Worm (Caenorhabditis elegans) whole organism, L3 larva: ENCODE data around the gene abu-10.

Source experiments
- ceh-16 ChIP-seq: sonication (generic microtip); optimal IDR thresholded peaks from 2 replicates; lab custom pipeline; 2017; ENCODE audit warnings: missing biosample characterization, missing genetic modification characterization
- fos-1 ChIP-seq: fragments of 150-350 bp; optimal IDR thresholded peaks from 2 replicates; lab custom pipeline; 2014; ENCODE audit warnings: missing biosample characterization, missing genetic modification characterization
- nfya-1 ChIP-seq: sonication (generic microtip); optimal IDR thresholded peaks from 2 replicates; lab custom pipeline; 2017; ENCODE audit warnings: missing genetic modification characterization, mild to moderate bottlenecking, missing compliant biosample characterization, antibody characterized with exemption, moderate library complexity; ENCODE audit not compliant: insufficient read depth
- nhr-11 ChIP-seq: fragments of 150-350 bp; optimal IDR thresholded peaks from 2 replicates; lab custom pipeline; 2014; ENCODE audit warnings: missing biosample characterization, missing genetic modification characterization
- nhr-237 ChIP-seq: fragments of 150-350 bp; optimal IDR thresholded peaks from 2 replicates; lab custom pipeline; 2014; ENCODE audit warnings: missing biosample characterization, missing genetic modification characterization
- nhr-76 ChIP-seq: fragments of 150-350 bp; sonication (generic microtip); optimal IDR thresholded peaks from 5 replicates; lab custom pipeline; 2014; ENCODE audit warnings: missing biosample characterization, missing genetic modification characterization
- pha-4 ChIP-seq: fragments of 150-350 bp; optimal IDR thresholded peaks from 2 replicates; lab custom pipeline; 2014; ENCODE audit warnings: missing biosample characterization, missing genetic modification reagents, missing genetic modification characterization
- pqm-1 ChIP-seq: fragments of 150-350 bp; optimal IDR thresholded peaks from 2 replicates; lab custom pipeline; 2017; ENCODE audit warnings: missing biosample characterization, missing genetic modification characterization, inconsistent platforms
- skn-1 ChIP-seq: fragments of 150-350 bp; optimal IDR thresholded peaks from 2 replicates; lab custom pipeline; 2014; ENCODE audit warnings: missing biosample characterization, missing genetic modification characterization
- unc-62 ChIP-seq: fragments of 150-350 bp; sonication (generic microtip); optimal IDR thresholded peaks from 4 replicates; lab custom pipeline; 2014; ENCODE audit warnings: missing biosample characterization, missing genetic modification reagents, missing genetic modification characterization

ce11 chrX:3824443-3824842 is 26.5 kb downstream of the abu-10 start:
- TF ChIP-seq unc-62 (GFP tag; lab: Kevin White, UChicago) (no peak), pqm-1 (no peak), pha-4 (tag; lab: Kevin White, UChicago) (peak; percentile 14), skn-1 (tag; lab: Kevin White, UChicago) (no peak), nfya-1 (peak; percentile 8), nhr-11 (tag; lab: Kevin White, UChicago) (no peak), nhr-76 (no peak), fos-1 (tag; lab: Kevin White, UChicago) (no peak), nhr-237 (no peak), ceh-16 (tag; lab: Kevin White, UChicago) (no peak)
